Worm (Caenorhabditis elegans): ENCODE measurements around the gene F35E8.10.
"Not testable (repeated sequence)": the region's sequence is repeated elsewhere in the genome, so short reads cannot be mapped to it uniquely, and the experiment has no call there.

F35E8.10 gene

DNA sequence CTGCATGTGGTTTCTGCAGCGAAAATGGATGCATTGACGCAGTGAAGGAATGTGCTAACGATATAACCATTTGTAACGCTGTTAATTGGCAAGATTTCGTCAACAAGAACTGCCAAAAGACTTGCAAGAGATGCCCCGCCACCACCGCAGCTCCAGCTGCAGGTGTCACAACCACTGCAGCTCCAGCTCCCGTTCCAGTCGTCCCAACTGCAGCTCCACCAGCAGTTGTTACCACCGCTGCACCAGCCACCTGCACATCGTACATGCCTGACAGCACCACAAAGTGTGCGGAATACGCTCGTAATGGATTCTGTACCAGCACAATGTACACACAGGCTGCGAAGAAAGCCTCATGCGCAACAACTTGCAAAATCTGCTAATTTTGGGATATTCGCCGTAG is 7.5 kb downstream of the F35E8.10 start:
- TF ChIP-seq ZK546.5 (tag; optimal IDR thresholded peaks at IDR 0.05) (no peak), nhr-12 (tag; optimal IDR thresholded peaks at IDR 0.05) (no peak), elt-1 (tag; optimal IDR thresholded peaks at IDR 0.05) (no peak), ztf-11 (tag; optimal IDR thresholded peaks at IDR 0.05) (no peak), nhr-6 (tag; optimal IDR thresholded peaks at IDR 0.05) (no peak), elt-3 (tag; optimal IDR thresholded peaks at IDR 0.05) (no peak), lin-11 (tag; optimal IDR thresholded peaks at IDR 0.05) (no peak), blmp-1 (tag; optimal IDR thresholded peaks at IDR 0.05; ENCODE audit: insufficient read depth) (no peak), nhr-77 (tag; optimal IDR thresholded peaks at IDR 0.05) (no peak), nhr-10 (tag; optimal IDR thresholded peaks at IDR 0.05) (no peak), lsy-2 (tag; optimal IDR thresholded peaks at IDR 0.05) (no peak)

DNA sequence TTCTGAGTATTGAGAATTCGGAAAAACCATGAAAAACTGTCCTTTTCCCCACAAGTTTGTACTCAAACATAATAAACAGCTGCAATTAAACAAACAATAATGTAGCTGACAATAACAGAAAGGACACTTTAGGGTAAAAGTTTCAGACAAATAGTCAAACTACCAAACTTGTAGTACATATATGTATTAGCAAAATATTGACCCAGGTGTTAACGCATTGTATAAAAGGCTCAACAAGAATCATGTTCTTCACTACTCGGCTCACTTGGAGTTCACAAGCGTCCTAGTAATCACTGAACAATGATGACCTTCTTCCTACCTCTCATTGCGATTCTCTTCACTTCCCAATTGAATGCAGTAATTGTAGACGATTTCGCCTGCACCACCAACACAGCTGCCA is 8.3 kb downstream of the F35E8.10 start, which contains the start of gene F35E8.6:
Gene F35E8.6, plus strand, starts transcription at position 301 of the 400 bp plus-strand sequence.
- TF ChIP-seq ama-1 (optimal IDR thresholded peaks at IDR 0.05) = no peak
- TF ChIP-seq sma-9 (GFP tag; optimal IDR thresholded peaks at IDR 0.05) = no peak
- TF ChIP-seq sma-9 (tag; optimal IDR thresholded peaks at IDR 0.05) = no peak
- no peak for TF ChIP-seq unc-39 (tag; optimal IDR thresholded peaks at IDR 0.05)
- no peak for TF ChIP-seq mdl-1 (tag; optimal IDR thresholded peaks at IDR 0.05)
- TF ChIP-seq nhr-6 (tag; optimal IDR thresholded peaks at IDR 0.05) = no peak
- TF ChIP-seq gmeb-1 (tag; optimal IDR thresholded peaks at IDR 0.05) = no peak
- TF ChIP-seq peb-1 (tag; optimal IDR thresholded peaks at IDR 0.05) = no peak
- TF ChIP-seq ztf-11 (tag; optimal IDR thresholded peaks at IDR 0.05) = no peak
- TF ChIP-seq aly-2 (tag; optimal IDR thresholded peaks at IDR 0.05) = no peak
- no peak for TF ChIP-seq nhr-129 (tag; optimal IDR thresholded peaks at IDR 0.05)
- TF ChIP-seq zag-1 (tag; optimal IDR thresholded peaks at IDR 0.05) = no peak
- TF ChIP-seq ztf-4 (tag; optimal IDR thresholded peaks at IDR 0.05) = no peak
- TF ChIP-seq sma-3 (GFP tag; optimal IDR thresholded peaks at IDR 0.05) = no peak
- TF ChIP-seq nhr-237 (tag; optimal IDR thresholded peaks at IDR 0.05) = no peak
- no peak for TF ChIP-seq nhr-23 (tag; optimal IDR thresholded peaks at IDR 0.05)
- TF ChIP-seq sem-4 (tag; optimal IDR thresholded peaks at IDR 0.05) = no peak
- TF ChIP-seq egl-27 (tag; optimal IDR thresholded peaks at IDR 0.05) = no peak
- TF ChIP-seq skn-1 (tag; optimal IDR thresholded peaks at IDR 0.05) = no peak
- no peak for TF ChIP-seq nhr-21 (tag; optimal IDR thresholded peaks at IDR 0.05)
- no peak for TF ChIP-seq mbf-1 (tag; optimal IDR thresholded peaks at IDR 0.05)

DNA sequence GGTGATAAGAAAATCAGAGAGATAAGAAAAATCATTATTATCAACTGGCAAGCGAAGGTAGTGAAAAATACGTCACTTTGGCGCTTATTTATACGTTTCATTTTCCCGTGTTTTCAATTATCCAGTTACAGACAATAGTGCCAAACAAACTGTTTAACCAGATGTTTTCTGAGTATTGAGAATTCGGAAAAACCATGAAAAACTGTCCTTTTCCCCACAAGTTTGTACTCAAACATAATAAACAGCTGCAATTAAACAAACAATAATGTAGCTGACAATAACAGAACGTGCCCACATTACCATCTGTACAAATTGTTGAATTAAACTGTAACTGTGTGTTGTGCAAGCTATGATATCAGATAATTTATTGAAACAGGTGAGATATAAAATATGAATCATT is 14.6 kb downstream of the F35E8.10 start, which contains the start of the genes F35E8.1 and F35E8.2:
Gene F35E8.1, minus strand, starts transcription at position 101 of the 400 bp plus-strand sequence.
Gene F35E8.2, plus strand, starts transcription at position 132 of the 400 bp plus-strand sequence.
- TF ChIP-seq dmd-4, peb-1, ZK546.5 (tag; optimal IDR thresholded peaks at IDR 0.05): not testable (repeated sequence)

DNA sequence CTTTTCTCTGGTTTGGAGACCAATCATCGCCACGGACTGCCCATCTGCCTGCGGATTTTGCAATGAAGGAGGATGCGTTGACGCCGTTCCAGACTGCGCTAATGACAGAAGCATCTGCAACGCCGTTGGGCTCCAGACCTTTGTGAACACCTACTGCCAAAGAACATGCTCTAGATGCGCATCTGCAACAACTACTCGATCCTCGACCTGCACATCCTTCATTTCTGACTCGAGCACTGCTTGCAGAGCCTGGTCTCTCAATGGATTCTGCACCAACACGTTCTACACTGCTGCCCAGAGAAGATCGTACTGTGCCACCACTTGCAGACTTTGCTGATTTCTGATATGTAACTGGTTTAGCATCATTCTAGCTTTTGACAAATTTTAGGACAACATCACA is 19.6 kb downstream of the F35E8.10 start:
- TF ChIP-seq snpc-4 (tag; optimal IDR thresholded peaks at IDR 0.05) (no peak), blmp-1 (tag; optimal IDR thresholded peaks at IDR 0.05; ENCODE audit: insufficient read depth) (no peak), nhr-129 (tag; optimal IDR thresholded peaks at IDR 0.05) (no peak), skn-1 (tag; optimal IDR thresholded peaks at IDR 0.05) (no peak), nhr-12 (tag; optimal IDR thresholded peaks at IDR 0.05) (no peak), mab-5 (tag; optimal IDR thresholded peaks at IDR 0.05) (no peak), lin-13 (GFP tag; optimal IDR thresholded peaks at IDR 0.05) (no peak), mdl-1 (tag; optimal IDR thresholded peaks at IDR 0.05) (no peak), nhr-25 (tag; optimal IDR thresholded peaks at IDR 0.05) (no peak), ama-1 (optimal IDR thresholded peaks at IDR 0.05) (no peak), ztf-1 (GFP tag; conservative IDR thresholded peaks at IDR 0.05) (no peak), sma-3 (GFP tag; optimal IDR thresholded peaks at IDR 0.05) (no peak), gmeb-1 (tag; optimal IDR thresholded peaks at IDR 0.05) (no peak), dmd-4 (tag; optimal IDR thresholded peaks at IDR 0.05) (no peak), fos-1 (tag; optimal IDR thresholded peaks at IDR 0.05) (no peak), nhr-21 (tag; optimal IDR thresholded peaks at IDR 0.05) (no peak), elt-3 (tag; optimal IDR thresholded peaks at IDR 0.05) (no peak), egl-27 (tag; optimal IDR thresholded peaks at IDR 0.05) (no peak)
